Fruit fly (Drosophila melanogaster) whole organism, embryonic: ENCODE data around the gene SK.

Source experiments
- Antp ChIP-seq: fragments of 200-800 bp; sonication (Bioruptor generic); optimal IDR thresholded peaks from 3 replicates; lab custom pipeline; 2016; ENCODE audit warnings: missing biosample characterization, missing genetic modification characterization
- Atf6 ChIP-seq: fragments of 200-800 bp; sonication (Bioruptor generic); IDR thresholded peaks from 2 replicates; pipeline ENCODE4 v1.3.6; 2022; ENCODE audit warnings: missing biosample characterization, missing genetic modification characterization
- BEAF-32 ChIP-seq: fragments of 200-800 bp; sonication (Bioruptor generic); optimal IDR thresholded peaks from 3 replicates; lab custom pipeline; 2017; ENCODE audit warnings: missing biosample characterization, missing genetic modification characterization, mild to moderate bottlenecking, moderate library complexity, missing genetic modification reagents
- Bgb ChIP-seq: fragments of 200-800 bp; sonication (Bioruptor generic); IDR thresholded peaks from 2 replicates; pipeline ENCODE4 v1.3.6; 2022; ENCODE audit warnings: missing biosample characterization, missing genetic modification characterization; ENCODE audit not compliant: partially characterized antibody
- CG10147 ChIP-seq: fragments of 200-800 bp; sonication (Bioruptor generic); optimal IDR thresholded peaks from 2 replicates; lab custom pipeline; 2019; ENCODE audit warnings: missing biosample characterization, mild to moderate bottlenecking, missing genetic modification characterization, moderate library complexity
- CG11093 ChIP-seq: fragments of 200-800 bp; sonication (Bioruptor generic); IDR thresholded peaks from 3 replicates; pipeline ENCODE4 v1.3.6; 2022; ENCODE audit warnings: missing biosample characterization, missing genetic modification characterization
- CG11723 ChIP-seq: fragments of 200-800 bp; sonication (Bioruptor generic); optimal IDR thresholded peaks from 2 replicates; lab custom pipeline; 2017; ENCODE audit warnings: missing biosample characterization, mild to moderate bottlenecking, missing genetic modification characterization
- CG13287 ChIP-seq: fragments of 200-800 bp; sonication (Bioruptor generic); IDR thresholded peaks from 2 replicates; pipeline ENCODE4 v1.3.6; 2022; ENCODE audit warnings: missing biosample characterization, missing genetic modification characterization; ENCODE audit not compliant: partially characterized antibody
- CG15479 ChIP-seq: fragments of 200-800 bp; sonication (Bioruptor generic); optimal IDR thresholded peaks from 3 replicates; lab custom pipeline; 2019; ENCODE audit warnings: missing biosample characterization, mild to moderate bottlenecking, missing genetic modification characterization, moderate library complexity
- CG2875 ChIP-seq: fragments of 200-800 bp; sonication (Bioruptor generic); optimal IDR thresholded peaks from 2 replicates; lab custom pipeline; 2017; ENCODE audit warnings: missing biosample characterization, mild to moderate bottlenecking, missing genetic modification characterization, missing genetic modification reagents
- CG30431 ChIP-seq: fragments of 200-800 bp; sonication (Bioruptor generic); optimal IDR thresholded peaks from 2 replicates; lab custom pipeline; 2017; ENCODE audit warnings: missing biosample characterization, missing genetic modification characterization
- CG31365 ChIP-seq: fragments of 200-800 bp; sonication (Bioruptor generic); optimal IDR thresholded peaks from 2 replicates; lab custom pipeline; 2018; ENCODE audit warnings: missing biosample characterization, mild to moderate bottlenecking, missing genetic modification characterization
- CG32532 ChIP-seq: fragments of 200-800 bp; sonication (Bioruptor generic); IDR thresholded peaks from 2 replicates; pipeline ENCODE4 v1.3.6; 2022; ENCODE audit warnings: missing biosample characterization, missing genetic modification characterization
- CG3281 ChIP-seq: fragments of 200-800 bp; sonication (Bioruptor generic); optimal IDR thresholded peaks from 3 replicates; lab custom pipeline; 2017; ENCODE audit warnings: missing biosample characterization, mild to moderate bottlenecking, missing genetic modification characterization
- CG3726 ChIP-seq: fragments of 200-800 bp; sonication (Bioruptor generic); IDR thresholded peaks from 3 replicates; pipeline ENCODE4, ENCODE4 v1.3.6; 2022; ENCODE audit warnings: missing biosample characterization, missing genetic modification characterization
- CG4328 ChIP-seq: fragments of 200-800 bp; sonication (Bioruptor generic); optimal IDR thresholded peaks from 3 replicates; lab custom pipeline; 2017; ENCODE audit warnings: missing biosample characterization, missing genetic modification reagents, missing genetic modification characterization
- CG6654 ChIP-seq: fragments of 200-800 bp; sonication (Bioruptor generic); optimal IDR thresholded peaks from 2 replicates; lab custom pipeline; 2017; ENCODE audit warnings: missing biosample characterization, mild to moderate bottlenecking, missing genetic modification characterization
- CG7786 ChIP-seq: fragments of 200-800 bp; sonication (Bioruptor generic); optimal IDR thresholded peaks from 2 replicates; lab custom pipeline; 2016; ENCODE audit warnings: missing biosample characterization, missing genetic modification characterization
- CkIIα-i1 ChIP-seq: fragments of 200-800 bp; sonication (Bioruptor generic); IDR thresholded peaks from 2 replicates; pipeline ENCODE4 v1.3.6; 2022; ENCODE audit warnings: missing biosample characterization, missing genetic modification characterization
- D ChIP-seq, 2 experiments: fragments of 200-800 bp in 1 of 2; fragments of >200 bp in 1 of 2; sonication (Bioruptor generic) in 1 of 2; optimal IDR thresholded peaks; 2 replicates in 1 of 2; 3 replicates in 1 of 2; lab custom pipeline; 2017; ENCODE audit warnings: mild to moderate bottlenecking in 1 of 2, missing biosample characterization in 1 of 2, missing genetic modification characterization in 1 of 2, missing genetic modification reagents in 1 of 2
- Doc3 ChIP-seq: fragments of 200-800 bp; sonication (Bioruptor generic); IDR thresholded peaks from 3 replicates; pipeline ENCODE4 v1.3.6; 2022; ENCODE audit warnings: missing biosample characterization, missing genetic modification characterization; ENCODE audit not compliant: partially characterized antibody
- Dp ChIP-seq: fragments of 200-800 bp; sonication (Bioruptor generic); optimal IDR thresholded peaks from 2 replicates; lab custom pipeline; 2018; ENCODE audit warnings: missing biosample characterization, mild to moderate bottlenecking, missing genetic modification characterization, moderate library complexity
- E2f2 ChIP-seq: fragments of 200-800 bp; sonication (Bioruptor generic); IDR thresholded peaks from 2 replicates; pipeline ENCODE4 v1.3.6; 2022; ENCODE audit warnings: missing biosample characterization, missing genetic modification characterization
- Fer1 ChIP-seq: fragments of 200-800 bp; sonication (Bioruptor generic); optimal IDR thresholded peaks from 2 replicates; lab custom pipeline; 2017; ENCODE audit warnings: missing biosample characterization, mild to moderate bottlenecking, missing genetic modification characterization
- GATAe ChIP-seq: fragments of 200-800 bp; sonication (Bioruptor generic); conservative IDR thresholded peaks from 2 replicates; pipeline ENCODE4 v1.3.6; 2022; ENCODE audit warnings: missing biosample characterization, missing genetic modification characterization
- Hr51 ChIP-seq, 2 experiments: fragments of 200-800 bp; sonication (Bioruptor generic); optimal IDR thresholded peaks; 2 replicates in 1 of 2; 3 replicates in 1 of 2; lab custom pipeline; 2016 to 2018; ENCODE audit warnings: missing biosample characterization in 2 of 2, missing genetic modification characterization in 2 of 2, mild to moderate bottlenecking in 1 of 2, moderate library complexity in 1 of 2
- Jarid2 ChIP-seq: fragments of 200-800 bp; sonication (Bioruptor generic); optimal IDR thresholded peaks from 3 replicates; lab custom pipeline; 2017; ENCODE audit warnings: mild to moderate bottlenecking, missing biosample characterization, missing genetic modification reagents, missing genetic modification characterization
- Mad ChIP-seq: fragments of 200-800 bp; sonication (Bioruptor generic); optimal IDR thresholded peaks from 2 replicates; lab custom pipeline; 2016; ENCODE audit warnings: missing biosample characterization, missing genetic modification characterization
- Med ChIP-seq: fragments of 200-800 bp; sonication (Bioruptor generic); peaks from one replicate; lab custom pipeline; 2016; ENCODE audit warnings: missing biosample characterization, missing genetic modification characterization, mild to moderate bottlenecking, inconsistent platforms, moderate library complexity
- Mrtf ChIP-seq: fragments of 200-800 bp; sonication (Bioruptor generic); IDR thresholded peaks from 3 replicates; pipeline ENCODE4 v1.3.6; 2022; ENCODE audit warnings: missing biosample characterization, missing genetic modification characterization
- NK7.1 ChIP-seq: fragments of 200-800 bp; sonication (Bioruptor generic); optimal IDR thresholded peaks from 3 replicates; lab custom pipeline; 2016; ENCODE audit warnings: missing biosample characterization, missing genetic modification characterization
- Nf-YC ChIP-seq: fragments of 200-800 bp; optimal IDR thresholded peaks from 3 replicates; lab custom pipeline; 2019; ENCODE audit warnings: missing biosample characterization, mild to moderate bottlenecking, missing genetic modification characterization, moderate library complexity
- Rx ChIP-seq: fragments of 200-800 bp; sonication (Bioruptor generic); IDR thresholded peaks from 2 replicates; pipeline ENCODE4 v1.3.6; 2022; ENCODE audit warnings: missing biosample characterization, missing genetic modification characterization
- Stat92E ChIP-seq, 3 experiments: fragments of >200 bp in 2 of 3; fragments of 200-800 bp in 1 of 3; sonication (Bioruptor generic) in 1 of 3; optimal IDR thresholded peaks; 2 replicates each; lab custom pipeline; 2017 to 2019; ENCODE audit warnings: missing biosample characterization in 3 of 3, missing genetic modification characterization in 3 of 3, mild to moderate bottlenecking in 1 of 3, moderate library complexity in 1 of 3
- Taf1 ChIP-seq: fragments of 200-800 bp; sonication (Bioruptor generic); IDR thresholded peaks from 2 replicates; pipeline ENCODE4 v1.3.6; 2022; ENCODE audit warnings: missing biosample characterization, missing genetic modification characterization
- Xbp1 ChIP-seq: fragments of 200-800 bp; sonication (Bioruptor generic); optimal IDR thresholded peaks from 3 replicates; lab custom pipeline; 2016; ENCODE audit warnings: missing biosample characterization, mild to moderate bottlenecking, missing genetic modification characterization
- ara ChIP-seq: fragments of 200-800 bp; sonication (Bioruptor generic); IDR thresholded peaks from 2 replicates; pipeline ENCODE4 v1.3.6; 2022; ENCODE audit warnings: missing biosample characterization, missing genetic modification characterization
- chn ChIP-seq: fragments of 200-800 bp; sonication (Bioruptor generic); optimal IDR thresholded peaks from 2 replicates; lab custom pipeline; 2016; ENCODE audit warnings: missing biosample characterization, missing genetic modification characterization
- dysf ChIP-seq: fragments of 200-800 bp; sonication (Bioruptor generic); IDR thresholded peaks from 3 replicates; pipeline ENCODE4 v1.3.6; 2022; ENCODE audit warnings: missing biosample characterization, missing genetic modification characterization
- grau ChIP-seq: fragments of 200-800 bp; optimal IDR thresholded peaks from 3 replicates; lab custom pipeline; 2019; ENCODE audit warnings: missing biosample characterization, mild to moderate bottlenecking, missing genetic modification characterization, moderate library complexity
- grn ChIP-seq: fragments of 200-800 bp; sonication (Bioruptor generic); optimal IDR thresholded peaks from 3 replicates; lab custom pipeline; 2017; ENCODE audit warnings: missing biosample characterization, missing genetic modification characterization
- lola ChIP-seq, 3 experiments: fragments of >200 bp in 2 of 3; fragments of 200-800 bp in 1 of 3; sonication (Bioruptor generic) in 1 of 3; optimal IDR thresholded peaks; 2 replicates each; lab custom pipeline; 2017 to 2019; ENCODE audit warnings: missing biosample characterization in 3 of 3, missing genetic modification characterization in 3 of 3, mild to moderate bottlenecking in 1 of 3, moderate library complexity in 1 of 3
- onecut ChIP-seq: fragments of 200-800 bp; sonication (Bioruptor generic); IDR thresholded peaks from 2 replicates; pipeline ENCODE4 v1.3.6; 2022; ENCODE audit warnings: missing biosample characterization, missing genetic modification characterization
- pzg ChIP-seq: fragments of 200-800 bp; sonication (Bioruptor generic); optimal IDR thresholded peaks from 3 replicates; lab custom pipeline; 2018; ENCODE audit warnings: missing biosample characterization, mild to moderate bottlenecking, missing genetic modification characterization, moderate library complexity
- ro ChIP-seq: fragments of 200-800 bp; sonication (Bioruptor generic); IDR thresholded peaks from 2 replicates; pipeline ENCODE4 v1.3.6; 2022; ENCODE audit warnings: missing biosample characterization, missing genetic modification characterization
- row ChIP-seq: fragments of 200-800 bp; sonication (Bioruptor generic); IDR thresholded peaks from 3 replicates; pipeline ENCODE4 v1.3.6; 2022; ENCODE audit warnings: missing biosample characterization, missing genetic modification characterization
- tx ChIP-seq: fragments of 200-800 bp; sonication (Bioruptor generic); optimal IDR thresholded peaks from 2 replicates; lab custom pipeline; 2016; ENCODE audit warnings: missing biosample characterization, missing genetic modification characterization
- zfh1 ChIP-seq: fragments of 200-800 bp; sonication (Bioruptor generic); IDR thresholded peaks from 3 replicates; pipeline ENCODE4 v1.3.6; 2022; ENCODE audit warnings: missing biosample characterization, missing genetic modification characterization

SK gene

DNA sequence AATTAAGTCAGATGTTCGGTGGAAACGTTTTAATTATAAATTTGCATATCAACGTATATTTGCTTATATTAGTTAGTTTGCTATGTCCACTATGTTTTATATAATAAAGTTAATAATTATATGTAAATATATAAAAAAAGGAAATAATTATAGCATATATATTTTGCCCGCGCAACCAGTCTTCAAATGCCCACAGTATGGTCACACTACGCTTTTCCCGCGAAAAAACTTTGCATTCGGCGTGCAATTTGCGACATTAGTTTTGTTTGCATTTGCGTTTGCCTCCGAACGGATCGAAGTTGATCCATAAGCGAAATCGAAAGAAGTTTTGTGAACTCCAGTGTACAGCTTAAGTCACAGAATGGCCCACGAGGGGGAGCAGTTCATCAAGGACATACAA lies 16.4 kb upstream of the SK start, which contains the start of gene Mcm3 (continued):
- TF ChIP-seq D (optimal IDR thresholded peaks at IDR 0.05; lab: Kevin White, UChicago) = no peak
- no peak for TF ChIP-seq D (GFP tag; optimal IDR thresholded peaks at IDR 0.05; lab: Kevin White, UChicago)
- no peak for TF ChIP-seq dysf
- TF ChIP-seq row (GFP tag; lab: Robert Waterston, UW) = 0 out of 3 replicates have a peak, but pooled peaks have one; percentile 10
- TF ChIP-seq Doc3 (GFP tag; lab: Robert Waterston, UW) = no peak
- TF ChIP-seq CG2875 (GFP tag; lab: Kevin White, UChicago) = no peak
- TF ChIP-seq Dp (GFP tag; lab: Kevin White, UChicago) = peak; percentile 72
- no peak for TF ChIP-seq Jarid2 (GFP tag; lab: Kevin White, UChicago)
- TF ChIP-seq CG7786 (GFP tag; lab: Kevin White, UChicago) = no peak
- TF ChIP-seq CG31365 (tag; lab: Kevin White, UChicago) = no peak
- TF ChIP-seq CG15479 (GFP tag; lab: Kevin White, UChicago) = peak; percentile 40
- TF ChIP-seq ro (GFP tag; lab: Robert Waterston, UW) = no peak
- no peak for TF ChIP-seq Antp (GFP tag; lab: Kevin White, UChicago)
- no peak for TF ChIP-seq chn (GFP tag; lab: Kevin White, UChicago)
- peak; percentile 22 for TF ChIP-seq grau (tag; lab: Kevin White, UChicago)
- no peak for TF ChIP-seq CG10147
- peak; percentile 84 for TF ChIP-seq E2f2 (GFP tag; lab: Robert Waterston, UW)
- TF ChIP-seq CG6654 (GFP tag; lab: Kevin White, UChicago) = no peak
- TF ChIP-seq BEAF-32 (GFP tag; lab: Kevin White, UChicago) = peak; percentile 11
- no peak for TF ChIP-seq GATAe (GFP tag; lab: Robert Waterston, UW)
- no peak for TF ChIP-seq NK7.1 (GFP tag; lab: Kevin White, UChicago)
- no peak for TF ChIP-seq Mrtf (GFP tag; lab: Robert Waterston, UW)
- no peak for TF ChIP-seq Stat92E (GFP tag; optimal IDR thresholded peaks at IDR 0.05; lab: Kevin White, UChicago)
- TF ChIP-seq Med = peak; percentile 16
- TF ChIP-seq CG4328 = no peak
- TF ChIP-seq CG3281 (GFP tag; lab: Kevin White, UChicago) = no peak
- TF ChIP-seq onecut (GFP tag; lab: Robert Waterston, UW) = no peak
- no peak for TF ChIP-seq lola (GFP tag; optimal IDR thresholded peaks at IDR 0.05; lab: Kevin White, UChicago)
- peak; percentile 10 for TF ChIP-seq pzg (GFP tag; lab: Kevin White, UChicago)
- TF ChIP-seq CG3726 (GFP tag; lab: Robert Waterston, UW) = no peak
- no peak for TF ChIP-seq zfh1 (GFP tag; lab: Robert Waterston, UW)
- no peak for TF ChIP-seq Xbp1 (GFP tag; lab: Kevin White, UChicago)
- TF ChIP-seq, all 482 proteins: peak for 13

DNA sequence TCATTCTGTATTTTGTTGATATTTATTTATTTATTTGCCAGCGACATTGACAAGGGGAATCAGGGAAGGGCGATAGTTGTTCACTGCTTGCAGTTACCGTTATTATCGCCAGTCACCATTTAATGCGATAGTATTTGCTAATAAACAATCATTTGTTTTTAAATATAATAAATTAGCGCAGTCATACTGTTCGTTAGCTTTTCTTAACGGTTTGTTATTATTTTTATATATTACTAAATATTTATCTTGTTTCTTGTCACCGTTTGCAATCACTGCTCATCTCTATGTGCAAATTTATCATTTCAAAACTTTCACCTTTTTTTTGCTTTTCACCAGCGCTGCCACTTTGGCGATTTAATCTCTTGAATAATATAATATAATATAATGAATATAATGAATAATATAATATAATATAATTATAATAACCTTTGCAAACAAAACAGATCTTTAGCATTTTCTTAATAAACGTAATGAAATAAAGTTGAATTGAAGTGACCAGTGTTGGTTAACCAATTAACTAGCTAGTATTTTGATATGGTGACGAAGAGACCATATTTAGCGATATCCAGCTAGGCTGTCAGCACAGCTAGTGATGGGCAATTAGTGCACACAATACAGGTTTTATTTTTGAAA lies 10.7 kb upstream of the SK start, which contains the start of the genes CG3309 and XRCC1:
Gene CG3309 (minus strand): TSS at position 82 of the 633 bp plus-strand sequence.
Gene XRCC1 (plus strand): TSS at position 611 of the 633 bp plus-strand sequence.
- no peak for TF ChIP-seq Fer1 (GFP tag; lab: Kevin White, UChicago)
- peak; percentile 34 for TF ChIP-seq Mad (GFP tag; lab: Kevin White, UChicago)
- no peak for TF ChIP-seq CG11723 (GFP tag; lab: Kevin White, UChicago)
- TF ChIP-seq CG32532 (GFP tag; lab: Robert Waterston, UW) = peak; percentile 34
- no peak for TF ChIP-seq Taf1 (GFP tag; lab: Robert Waterston, UW)
- TF ChIP-seq Rx (GFP tag; lab: Robert Waterston, UW) = 0 out of 2 replicates have a peak, but pooled peaks have one; percentile 13
- TF ChIP-seq Hr51 (GFP tag; optimal IDR thresholded peaks at IDR 0.05; lab: Kevin White, UChicago) = peak in 1 of 2 experiments; percentile 29
- peak; percentile 50 for TF ChIP-seq Nf-YC (tag; lab: Kevin White, UChicago)
- peak; percentile 86 for TF ChIP-seq CG13287 (GFP tag; lab: Robert Waterston, UW)
- TF ChIP-seq grn (GFP tag; lab: Kevin White, UChicago) = no peak
- no peak for TF ChIP-seq CG11093 (GFP tag; lab: Robert Waterston, UW)
- peak; percentile 1 for TF ChIP-seq CG30431 (GFP tag; lab: Kevin White, UChicago)
- peak; percentile 50; the same call in 1 of the 2 replicates for TF ChIP-seq Atf6
- TF ChIP-seq CkIIα-i1 (GFP tag; lab: Robert Waterston, UW) = no peak
- TF ChIP-seq CG3726 (GFP tag; lab: Robert Waterston, UW) = no peak
- peak; percentile 55; the same call in 1 of the 2 replicates for TF ChIP-seq ara (GFP tag; lab: Robert Waterston, UW)
- no peak for TF ChIP-seq tx (GFP tag; lab: Kevin White, UChicago)
- peak; percentile 86 for TF ChIP-seq Doc3 (GFP tag; lab: Robert Waterston, UW)
- TF ChIP-seq Bgb (GFP tag; lab: Robert Waterston, UW) = peak; percentile 80
